Worm (Caenorhabditis elegans) whole organism, L4/young adult: ENCODE data around the gene srd-54.

ENCODE experiments used
- W03F9.2 ChIP-seq: fragments of 150-350 bp; optimal IDR thresholded peaks from 2 replicates; lab custom pipeline; 2014; ENCODE audit warnings: missing biosample characterization, missing genetic modification characterization
- dao-5 ChIP-seq: sonication (generic microtip); optimal IDR thresholded peaks from 2 replicates; lab custom pipeline; 2016; ENCODE audit warnings: missing genotype, missing genetic modification characterization, moderate library complexity, missing compliant biosample characterization
- him-1 ChIP-seq: sonication (generic microtip); optimal IDR thresholded peaks from 2 replicates; lab custom pipeline; 2016; ENCODE audit warnings: missing genotype, missing genetic modification reagents, missing genetic modification characterization, missing compliant biosample characterization

- TF ChIP-seq him-1 (tag; lab: Kevin White, UChicago) (no peak), dao-5 (tag; lab: Kevin White, UChicago) (no peak), W03F9.2 (tag; lab: Kevin White, UChicago) (no peak)
Observed at ce11 chrII:7385442-7385841, 47.0 kb upstream of the srd-54 start, which contains the start of gene sre-3.
